In the genomic region with DNA sequence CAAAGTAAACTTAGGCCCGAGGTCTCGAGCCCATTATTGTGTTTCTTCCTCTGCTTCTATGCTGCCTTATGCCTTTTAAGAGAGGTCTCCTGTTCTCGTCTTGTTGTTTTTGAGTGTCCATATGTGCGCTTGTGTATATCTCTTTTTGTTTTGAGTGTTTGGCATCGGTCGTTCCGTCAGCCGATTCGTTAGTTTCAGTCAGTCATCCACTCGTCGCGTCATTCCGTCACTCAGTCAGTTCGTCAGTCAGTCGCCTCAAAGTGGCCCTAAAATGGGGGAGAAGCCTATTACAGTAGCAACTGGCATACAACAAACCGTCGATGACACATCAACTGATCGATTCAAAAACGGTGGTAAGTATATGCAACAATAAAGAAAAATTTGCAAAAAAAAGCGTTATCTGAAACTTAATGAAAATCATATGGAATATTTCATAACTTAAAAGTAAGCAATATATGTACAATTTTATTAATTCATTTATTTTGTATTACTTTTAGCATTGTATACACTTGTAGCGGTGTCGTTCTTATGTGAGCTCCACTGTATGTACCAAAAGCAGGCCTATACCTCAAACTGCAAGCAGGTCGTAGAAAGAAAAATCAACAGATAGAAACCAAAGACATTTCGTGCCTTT, we compare ENCODE assay signal across 5 fruit fly cellular contexts.
TF ChIP-seq lines count a peak whose summit lies in the region.

No protein-coding gene starts in this region.

- TF ChIP-seq CTCF in whole organism, embryonic (GFP tag; optimal IDR thresholded peaks at IDR 0.05; lab: Kevin White, UChicago): peak; percentile 60

TF ChIP-seq in whole organism, adult, 20 proteins besides CTCF, POLR2A, EP300 and RAD21 (continues in another document):
- TF ChIP-seq kay (GFP tag; lab: Kevin White, UChicago; ENCODE audit: borderline replicate concordance) (no peak), CG11617 (GFP tag; optimal IDR thresholded peaks at IDR 0.05; lab: Kevin White, UChicago) (no peak), Hr96 (GFP tag; optimal IDR thresholded peaks at IDR 0.05; lab: Kevin White, UChicago) (peak; percentile 24), CG1620 (GFP tag; optimal IDR thresholded peaks at IDR 0.05; lab: Kevin White, UChicago) (no peak), cic (GFP tag; optimal IDR thresholded peaks at IDR 0.05; lab: Kevin White, UChicago) (no peak), CG7045 (GFP tag; optimal IDR thresholded peaks at IDR 0.05; lab: Kevin White, UChicago) (no peak), tj (GFP tag; optimal IDR thresholded peaks at IDR 0.05; lab: Kevin White, UChicago) (no peak), CG12768 (GFP tag; optimal IDR thresholded peaks at IDR 0.05; lab: Kevin White, UChicago) (no peak), pad (GFP tag; optimal IDR thresholded peaks at IDR 0.05; lab: Kevin White, UChicago) (no peak), CG33017 (tag; optimal IDR thresholded peaks at IDR 0.05; lab: Kevin White, UChicago) (no peak), CG14711 (tag; optimal IDR thresholded peaks at IDR 0.05; lab: Kevin White, UChicago) (no peak), ovo (GFP tag; optimal IDR thresholded peaks at IDR 0.05; lab: Kevin White, UChicago) (no peak), Clk (GFP tag; optimal IDR thresholded peaks at IDR 0.05; lab: Kevin White, UChicago) (no peak), CG7101 (tag; optimal IDR thresholded peaks at IDR 0.05; lab: Kevin White, UChicago) (peak; percentile 14), CG5204 (GFP tag; optimal IDR thresholded peaks at IDR 0.05; lab: Kevin White, UChicago) (peak; percentile 23), bab1 (GFP tag; optimal IDR thresholded peaks at IDR 0.05; lab: Kevin White, UChicago) (no peak), cnc (optimal IDR thresholded peaks at IDR 0.05; lab: Kevin White, UChicago) (no peak)

TF ChIP-seq in whole organism, embryonic, 481 proteins besides CTCF, POLR2A, EP300 and RAD21 (continues in another document):
- peak; percentile 77 for TF ChIP-seq Dip3 (GFP tag; optimal IDR thresholded peaks at IDR 0.05; lab: Kevin White, UChicago)
- TF ChIP-seq CG7357 (GFP tag; IDR thresholded peaks at IDR 0.05; lab: Robert Waterston, UW): peak; percentile 92
- TF ChIP-seq crol (GFP tag; IDR thresholded peaks at IDR 0.05; lab: Robert Waterston, UW): peak; percentile 76; the same call in 1 of the 2 replicates
- TF ChIP-seq Pdp1 (GFP tag; optimal IDR thresholded peaks at IDR 0.05; lab: Kevin White, UChicago): peak; percentile 78 to 86
- TF ChIP-seq CG8281 (tag; optimal IDR thresholded peaks at IDR 0.05; lab: Kevin White, UChicago): peak; percentile 99
- no peak for TF ChIP-seq corto (GFP tag; optimal IDR thresholded peaks at IDR 0.05; lab: Kevin White, UChicago)
- TF ChIP-seq kay (GFP tag; optimal IDR thresholded peaks at IDR 0.05; lab: Kevin White, UChicago): peak; percentile 78
- peak; percentile 94 for TF ChIP-seq Hr3 (GFP tag; optimal IDR thresholded peaks at IDR 0.05; lab: Kevin White, UChicago)
- TF ChIP-seq CG31224 (GFP tag; IDR thresholded peaks at IDR 0.05; lab: Robert Waterston, UW): peak; percentile 68
- peak; percentile 97 for TF ChIP-seq CG8924 (tag; optimal IDR thresholded peaks at IDR 0.05; lab: Kevin White, UChicago)
- peak; percentile 84 for TF ChIP-seq CG2120 (GFP tag; optimal IDR thresholded peaks at IDR 0.05; lab: Kevin White, UChicago)
- TF ChIP-seq gem (tag; optimal IDR thresholded peaks at IDR 0.05; lab: Kevin White, UChicago): peak; percentile 96
- TF ChIP-seq CG11504 (tag; optimal IDR thresholded peaks at IDR 0.05; lab: Kevin White, UChicago): peak; percentile 96
- TF ChIP-seq nerfin-1 (tag; optimal IDR thresholded peaks at IDR 0.05; lab: Kevin White, UChicago): peak; percentile 95
- peak; percentile 68 for TF ChIP-seq CG10462 (GFP tag; optimal IDR thresholded peaks at IDR 0.05; lab: Kevin White, UChicago)
- peak; percentile 71 for TF ChIP-seq Bteb2 (GFP tag; optimal IDR thresholded peaks at IDR 0.05; lab: Kevin White, UChicago)
- TF ChIP-seq Lim3 (GFP tag; IDR thresholded peaks at IDR 0.05; lab: Robert Waterston, UW): peak; percentile 96

TF ChIP-seq in whole organism, prepupa, 60 proteins besides CTCF, POLR2A, EP300 and RAD21 (continues in another document):
- TF ChIP-seq Eip78C (GFP tag; lab: Kevin White, UChicago): peak; percentile 66
- TF ChIP-seq cyc (GFP tag; optimal IDR thresholded peaks at IDR 0.05; lab: Kevin White, UChicago): no peak
- TF ChIP-seq CG6276 (GFP tag; optimal IDR thresholded peaks at IDR 0.05; lab: Kevin White, UChicago): peak; percentile 43
- no peak for TF ChIP-seq Sox102F (GFP tag; optimal IDR thresholded peaks at IDR 0.05; lab: Kevin White, UChicago)
- peak; percentile 59 for TF ChIP-seq CG8119 (GFP tag; IDR thresholded peaks at IDR 0.05; lab: Robert Waterston, UW)
- peak; percentile 25; the same call in 1 of the 2 replicates for TF ChIP-seq Gug (GFP tag; IDR thresholded peaks at IDR 0.05; lab: Robert Waterston, UW)
- peak; percentile 63; the same call in 2 of the 3 replicates for TF ChIP-seq eg (GFP tag; IDR thresholded peaks at IDR 0.05; lab: Robert Waterston, UW)
- peak; percentile 61; the same call in 2 of the 3 replicates for TF ChIP-seq CG6163 (GFP tag; IDR thresholded peaks at IDR 0.05; lab: Robert Waterston, UW)
- TF ChIP-seq fd59A (GFP tag; optimal IDR thresholded peaks at IDR 0.05; lab: Kevin White, UChicago): no peak
- TF ChIP-seq CG3919 (GFP tag; optimal IDR thresholded peaks at IDR 0.05; lab: Kevin White, UChicago): peak; percentile 31
- TF ChIP-seq CG7368 (GFP tag; optimal IDR thresholded peaks at IDR 0.05; lab: Kevin White, UChicago): no peak
- peak; percentile 31 for TF ChIP-seq achi (GFP tag; optimal IDR thresholded peaks at IDR 0.05; lab: Kevin White, UChicago)
- TF ChIP-seq CG10631 (GFP tag; optimal IDR thresholded peaks at IDR 0.05; lab: Kevin White, UChicago): peak; percentile 34
- peak; percentile 58 for TF ChIP-seq Hr4 (GFP tag; optimal IDR thresholded peaks at IDR 0.05; lab: Kevin White, UChicago)
- peak; percentile 2 for TF ChIP-seq pdm3 (GFP tag; optimal IDR thresholded peaks at IDR 0.05; lab: Kevin White, UChicago)
- peak; percentile 10 for TF ChIP-seq Sox14 (GFP tag; optimal IDR thresholded peaks at IDR 0.05; lab: Kevin White, UChicago)
- peak; percentile 35 for TF ChIP-seq CG32006 (GFP tag; optimal IDR thresholded peaks at IDR 0.05; lab: Kevin White, UChicago)

TF ChIP-seq in whole organism, pupa, 21 proteins besides CTCF, POLR2A, EP300 and RAD21:
- TF ChIP-seq CG32121 (GFP tag; IDR thresholded peaks at IDR 0.05; lab: Robert Waterston, UW): peak; percentile 46; the same call in 1 of the 2 replicates
- TF ChIP-seq CG8301 (tag; optimal IDR thresholded peaks at IDR 0.05; lab: Kevin White, UChicago): peak; percentile 65
- TF ChIP-seq CG12605 (GFP tag; IDR thresholded peaks at IDR 0.05; lab: Robert Waterston, UW): peak; percentile 38; the same call in 1 of the 2 replicates
- TF ChIP-seq CG15710 (tag; optimal IDR thresholded peaks at IDR 0.05; lab: Kevin White, UChicago): no peak
- no peak for TF ChIP-seq D1 (tag; optimal IDR thresholded peaks at IDR 0.05; lab: Kevin White, UChicago)
- peak; percentile 39; the same call in 1 of the 3 replicates for TF ChIP-seq fd96Ca (GFP tag; IDR thresholded peaks at IDR 0.05; lab: Robert Waterston, UW)
- no peak for TF ChIP-seq Pif1A (GFP tag; optimal IDR thresholded peaks at IDR 0.05; lab: Kevin White, UChicago)
- 0 out of 2 replicates have a peak, but pooled peaks have one; percentile 8 for TF ChIP-seq rn (GFP tag; IDR thresholded peaks at IDR 0.05; lab: Robert Waterston, UW)
- TF ChIP-seq CG10348 (GFP tag; IDR thresholded peaks at IDR 0.05; lab: Robert Waterston, UW): no peak
- peak; percentile 60; the same call in 1 of the 2 replicates for TF ChIP-seq Ets98B (GFP tag; IDR thresholded peaks at IDR 0.05; lab: Robert Waterston, UW)
- no peak for TF ChIP-seq EcR (GFP tag; optimal IDR thresholded peaks at IDR 0.05; lab: Kevin White, UChicago)
- TF ChIP-seq CG9948 (tag; optimal IDR thresholded peaks at IDR 0.05; lab: Kevin White, UChicago): peak; percentile 38
- TF ChIP-seq CG8159 (tag; optimal IDR thresholded peaks at IDR 0.05; lab: Kevin White, UChicago): peak; percentile 15
- peak; percentile 50 for TF ChIP-seq CG14655 (GFP tag; optimal IDR thresholded peaks at IDR 0.05; lab: Kevin White, UChicago)

TF ChIP-seq in whole organism, wandering third instar larva, 38 proteins besides CTCF, POLR2A, EP300 and RAD21:
- TF ChIP-seq dl (GFP tag; optimal IDR thresholded peaks at IDR 0.05; lab: Kevin White, UChicago; ENCODE audit: insufficient read depth in 1 of 2, partially characterized antibody in 2 of 2) (no peak), Hr78 (GFP tag; optimal IDR thresholded peaks at IDR 0.05; lab: Kevin White, UChicago) (no peak), Mio (GFP tag; optimal IDR thresholded peaks at IDR 0.05; lab: Kevin White, UChicago) (no peak), sv (GFP tag; optimal IDR thresholded peaks at IDR 0.05; lab: Kevin White, UChicago) (peak; percentile 52), OdsH (GFP tag; optimal IDR thresholded peaks at IDR 0.05; lab: Kevin White, UChicago) (no peak), lola (GFP tag; optimal IDR thresholded peaks at IDR 0.05; lab: Kevin White, UChicago) (no peak)
TF ChIP-seq in whole organism, wandering third instar larva: peak in this region for 1.
